Fruit fly (Drosophila melanogaster): ENCODE results near the gene CG9098.

Gene CG9098

DNA sequence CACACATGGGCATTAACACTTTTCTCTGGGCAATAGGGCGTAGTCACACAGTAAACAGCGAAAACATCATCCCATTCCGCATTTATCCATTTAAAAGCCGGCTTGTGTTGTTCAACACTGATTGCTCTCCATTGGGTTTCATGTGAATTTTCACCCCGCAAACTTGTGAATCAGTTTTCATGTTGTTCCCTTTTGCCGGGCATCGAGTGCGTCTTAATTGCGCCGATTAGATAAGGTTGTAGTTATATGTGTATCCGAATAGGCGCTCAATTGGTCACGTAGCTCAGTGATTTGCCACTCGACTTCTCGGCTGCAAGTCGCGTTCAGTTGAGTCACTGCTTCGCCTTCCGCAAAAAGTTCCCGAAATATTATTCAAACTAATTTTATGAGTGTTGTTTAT is 25.2 kb downstream of the CG9098 start:
- TF ChIP-seq CG8478 (optimal IDR thresholded peaks at IDR 0.05), result no peak

- TF ChIP-seq CTCF (optimal IDR thresholded peaks at IDR 0.05) (peak; percentile 28 to 48), CG8478 (optimal IDR thresholded peaks at IDR 0.05) (no peak)
Observed at dm6 chr2L:5986094-5986493, 26.0 kb downstream of the CG9098 start, which contains the start of gene ifc. ifc (plus strand) TSS chr2L:5986348.

dm6 chr2L:5983236-5983635 is 28.9 kb downstream of the CG9098 start:
- no peak for TF ChIP-seq CTCF (optimal IDR thresholded peaks at IDR 0.05)
- no peak for TF ChIP-seq CG8478 (optimal IDR thresholded peaks at IDR 0.05)

DNA sequence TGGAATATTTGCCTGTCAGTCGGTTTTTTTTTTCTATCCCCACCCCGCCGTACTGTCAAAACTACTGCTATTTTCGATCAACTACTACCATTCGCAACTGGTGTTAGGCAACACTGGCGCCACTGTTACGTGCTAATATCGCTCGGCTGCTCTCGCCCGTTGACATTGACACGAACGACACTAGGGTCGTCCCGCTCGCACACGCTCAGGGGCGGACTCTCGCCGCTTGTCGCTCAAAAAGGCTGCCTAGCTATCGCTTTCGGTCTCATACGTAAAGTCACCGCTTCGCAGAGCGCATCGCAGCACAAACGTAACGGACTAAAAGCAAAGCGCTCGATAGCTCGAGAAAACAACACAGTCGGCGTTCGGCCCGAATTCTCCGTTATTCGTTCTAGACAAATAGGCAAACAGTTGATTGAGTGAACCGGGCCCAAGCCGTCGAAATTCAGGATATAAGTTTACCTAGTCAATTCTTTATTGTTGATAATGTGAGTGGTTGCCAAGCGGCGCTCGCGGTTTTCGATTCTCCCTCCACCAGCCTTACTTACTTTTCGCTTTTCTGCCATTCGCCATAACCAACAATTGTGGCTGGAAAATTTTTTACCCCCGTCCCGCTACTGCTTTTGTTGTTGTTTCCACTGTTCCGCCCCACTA is 29.7 kb downstream of the CG9098 start:
- no peak for TF ChIP-seq CG8478 (optimal IDR thresholded peaks at IDR 0.05)
- peak; percentile 17 to 70 for TF ChIP-seq CTCF (optimal IDR thresholded peaks at IDR 0.05)

DNA sequence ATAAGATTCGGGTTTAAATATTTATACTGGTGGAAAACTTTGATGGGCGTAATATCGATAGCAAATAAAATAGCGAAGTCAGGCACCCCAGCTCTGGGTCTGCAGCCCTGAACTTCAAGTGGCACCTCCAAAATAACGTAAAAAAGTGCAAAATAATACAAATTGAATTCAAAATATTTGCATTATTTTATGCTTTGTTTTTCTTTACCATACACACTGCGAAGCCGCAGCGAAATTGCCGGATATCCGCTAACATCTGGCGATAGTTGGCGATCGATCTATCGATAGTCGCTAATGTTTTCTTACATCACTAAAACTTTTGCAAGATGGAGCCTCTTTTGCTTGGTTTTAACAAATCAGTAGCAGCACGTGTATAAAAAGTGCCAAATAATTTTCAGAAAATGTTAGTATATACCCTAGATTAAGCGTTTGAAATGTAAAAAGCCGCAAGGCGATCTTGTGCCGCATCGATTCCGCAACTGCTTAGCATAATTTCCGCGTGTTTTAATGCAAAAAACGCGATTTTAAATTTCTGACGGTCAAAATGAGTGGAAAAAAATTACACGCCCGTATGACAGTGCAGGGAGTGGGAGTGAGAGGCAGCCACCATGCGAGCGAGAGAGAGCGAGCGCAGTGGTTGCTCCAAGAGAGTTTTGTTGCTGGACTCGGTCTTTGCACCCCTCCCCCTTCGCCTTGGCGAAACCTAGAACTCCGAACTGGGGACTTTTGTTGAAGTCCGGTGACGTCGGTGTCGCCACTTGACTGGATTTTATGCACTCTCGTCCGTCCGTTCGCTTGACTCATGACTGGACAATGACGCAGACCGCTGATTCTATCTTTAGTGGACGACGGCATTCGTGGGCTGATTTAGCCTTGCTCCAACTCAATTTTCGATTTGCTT is 30.5 kb downstream of the CG9098 start, which contains the start of gene eIF4A:
TSS of gene eIF4A (plus strand) at position 332 of the 901 bp plus-strand sequence.
- TF ChIP-seq CTCF (optimal IDR thresholded peaks at IDR 0.05) (no peak), CG8478 (optimal IDR thresholded peaks at IDR 0.05) (no peak)

- TF ChIP-seq CTCF (optimal IDR thresholded peaks at IDR 0.05), result peak in 1 of 2 experiments; percentile 11
- TF ChIP-seq CG8478 (optimal IDR thresholded peaks at IDR 0.05), result no peak
Observed at dm6 chr2L:5980862-5981432, 31.2 kb downstream of the CG9098 start, which contains the start of gene chic. chic (minus strand) TSS chr2L:5981018.

- TF ChIP-seq CG8478 (optimal IDR thresholded peaks at IDR 0.05) (no peak), CTCF (optimal IDR thresholded peaks at IDR 0.05) (no peak)
Observed at dm6 chr2L:5979957-5980861, 31.9 kb downstream of the CG9098 start.

DNA sequence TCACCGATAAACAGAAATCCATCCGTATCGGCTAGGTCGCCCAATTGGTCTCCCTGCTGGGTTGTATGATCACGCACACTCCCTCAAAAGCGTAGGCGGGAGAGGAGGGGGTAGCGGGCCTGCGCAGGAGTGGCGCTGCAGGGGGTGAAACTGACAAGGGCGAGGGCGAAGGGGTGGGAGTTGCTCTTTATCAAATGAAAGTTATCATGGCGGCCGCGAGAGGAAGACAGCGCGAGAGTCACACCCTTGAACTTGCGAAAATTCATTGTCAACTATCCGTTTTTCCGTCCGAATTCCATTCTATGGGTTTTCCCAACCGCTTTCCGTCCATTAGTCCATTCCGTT is 33.1 kb downstream of the CG9098 start:
- no peak for TF ChIP-seq CG8478 (optimal IDR thresholded peaks at IDR 0.05)
- TF ChIP-seq CTCF (optimal IDR thresholded peaks at IDR 0.05), result no peak

DNA sequence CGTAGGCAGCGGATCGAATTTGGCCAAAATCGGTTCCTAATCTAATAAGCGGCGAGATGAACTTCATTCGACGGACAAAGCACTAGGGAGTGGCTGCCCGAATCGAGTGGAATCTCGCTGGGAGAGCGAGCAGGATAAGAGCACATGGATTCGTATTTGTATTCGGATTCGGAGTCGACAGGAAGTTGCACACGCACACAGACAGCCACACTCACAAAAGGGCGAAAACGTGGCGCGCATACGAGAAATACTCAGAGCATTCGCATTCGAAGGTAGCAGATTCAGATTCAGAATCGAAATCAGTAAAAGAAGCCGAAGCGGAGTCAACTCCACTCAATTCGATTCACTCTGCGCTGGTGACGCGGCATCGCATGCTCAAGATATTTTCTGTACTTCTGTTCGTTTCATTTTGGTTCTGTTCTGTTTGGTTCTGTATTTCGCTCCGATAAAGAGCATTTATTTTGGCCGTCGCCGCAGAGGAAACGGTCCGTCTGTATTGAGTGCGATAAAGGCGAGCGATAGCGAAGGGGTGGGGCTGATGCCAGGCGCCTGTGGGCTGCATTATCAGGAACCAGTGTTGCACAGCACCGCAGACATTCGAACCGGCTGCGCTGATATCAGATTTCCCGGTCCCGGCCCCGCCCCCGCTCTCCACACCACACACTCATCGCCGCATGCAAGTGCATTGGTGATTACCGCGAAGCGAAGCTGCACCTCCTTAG is 33.6 kb downstream of the CG9098 start:
- no peak for TF ChIP-seq CTCF (optimal IDR thresholded peaks at IDR 0.05)
- TF ChIP-seq CG8478 (optimal IDR thresholded peaks at IDR 0.05), result no peak

dm6 chr2L:5977729-5978078 is 34.4 kb downstream of the CG9098 start:
- no peak for TF ChIP-seq CG8478 (optimal IDR thresholded peaks at IDR 0.05)
- TF ChIP-seq CTCF (optimal IDR thresholded peaks at IDR 0.05), result no peak

DNA sequence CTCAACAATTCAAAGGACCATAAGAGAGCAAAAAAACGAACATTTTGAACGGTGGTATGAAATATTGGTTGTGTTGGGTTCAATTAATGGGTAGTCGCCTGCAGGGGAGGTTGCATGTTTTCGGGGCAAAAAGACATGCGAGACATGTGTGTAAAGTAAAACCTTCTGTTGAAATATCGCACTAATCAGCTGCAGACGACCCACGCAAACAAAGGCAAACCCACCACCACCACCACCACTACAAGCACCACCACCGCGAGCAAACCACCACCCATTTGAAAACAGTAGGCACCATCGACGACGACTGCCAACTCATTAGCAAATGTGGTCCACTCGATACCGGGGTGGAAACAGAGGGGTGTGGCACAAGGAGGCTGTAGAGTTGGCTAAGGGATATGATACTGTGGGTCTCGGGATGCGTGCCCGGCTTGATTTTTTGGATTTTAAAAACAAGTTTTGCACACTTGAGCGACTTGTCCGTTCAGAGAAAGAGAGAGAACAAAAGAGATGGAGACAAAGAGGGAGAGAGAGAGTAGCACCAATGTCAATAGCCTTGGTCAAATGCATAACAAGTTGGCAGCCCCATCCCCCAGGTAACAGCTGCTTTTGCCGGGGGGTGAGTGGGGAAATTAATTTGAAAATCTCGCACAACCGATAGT is 34.9 kb downstream of the CG9098 start:
- TF ChIP-seq CG8478 (optimal IDR thresholded peaks at IDR 0.05), result no peak
- TF ChIP-seq CTCF (optimal IDR thresholded peaks at IDR 0.05), result no peak

- TF ChIP-seq CG8478 (optimal IDR thresholded peaks at IDR 0.05) (no peak), CTCF (optimal IDR thresholded peaks at IDR 0.05) (no peak)
Observed at dm6 chr2L:5975601-5976000, 36.5 kb downstream of the CG9098 start.

DNA sequence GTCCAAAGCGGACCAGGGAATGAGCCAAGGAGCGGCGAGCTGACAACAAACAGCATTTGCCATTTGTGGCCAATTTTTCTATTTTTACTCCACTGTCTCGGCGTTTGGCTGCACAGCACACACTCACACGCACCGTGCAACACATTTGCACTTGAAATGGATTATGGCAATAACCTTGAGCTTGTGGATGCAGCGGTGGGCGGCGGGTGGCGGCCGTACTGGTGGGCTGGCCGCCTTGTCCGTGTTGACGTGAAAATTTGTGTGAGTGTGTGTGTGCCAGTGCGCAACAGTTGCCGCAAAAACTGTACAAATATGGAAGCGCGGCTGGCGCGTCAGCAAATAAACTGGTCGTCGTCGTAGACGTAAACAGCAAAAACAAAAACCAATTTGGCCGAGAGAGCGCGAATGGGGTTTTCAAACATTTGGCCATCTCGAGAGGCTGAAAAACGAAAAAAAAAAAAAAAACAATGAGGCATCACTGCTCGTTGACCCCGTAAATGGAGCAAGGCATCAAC is 37.1 kb downstream of the CG9098 start:
- TF ChIP-seq CG8478 (optimal IDR thresholded peaks at IDR 0.05), result no peak
- no peak for TF ChIP-seq CTCF (optimal IDR thresholded peaks at IDR 0.05)

Measured in S2 (cell line).